Worm (Caenorhabditis elegans): ENCODE results near the gene ragc-1.

ragc-1 gene

DNA sequence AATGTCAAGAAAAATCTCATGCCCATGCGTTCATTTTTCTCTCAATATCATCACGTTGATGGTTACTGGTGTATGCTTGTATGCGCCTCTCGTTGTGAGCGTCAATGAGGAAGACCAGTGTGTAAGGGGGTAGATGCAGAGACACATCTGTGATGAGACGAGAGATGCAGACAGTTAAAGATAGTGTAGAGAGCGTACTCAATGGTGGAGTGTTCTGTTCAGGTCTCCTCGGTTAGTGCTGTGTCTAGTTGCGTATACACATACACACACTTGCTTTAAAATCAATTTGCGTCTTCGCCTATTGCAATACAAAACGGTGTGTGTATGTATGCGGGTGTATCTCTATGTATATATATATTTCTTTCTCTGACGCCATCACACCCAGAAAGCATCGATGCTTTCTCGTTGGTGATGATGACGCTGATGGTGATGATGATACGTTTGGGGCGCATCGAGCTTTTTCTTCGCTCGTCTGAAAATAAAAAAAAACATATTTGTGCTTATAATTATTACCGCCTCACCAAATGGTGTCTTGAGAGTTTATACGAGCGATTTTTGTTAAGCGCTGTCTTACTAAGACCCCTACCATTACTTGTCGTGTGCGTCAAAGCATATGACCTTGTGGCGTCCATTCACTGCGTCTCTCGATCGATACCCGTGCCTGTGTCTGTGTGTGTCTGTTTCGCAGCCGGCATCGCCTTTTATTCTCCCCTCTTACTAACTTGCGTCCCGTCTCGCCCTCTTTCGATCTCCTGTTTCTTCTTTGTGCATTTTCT lies 11.1 kb downstream of the ragc-1 start, which contains the start of gene F40F11.3 (continued):
- TF ChIP-seq mcd-1 (GFP tag; IDR thresholded peaks at IDR 0.05), result peak; percentile 64
- peak; percentile 94 for TF ChIP-seq ceh-27 (GFP tag; optimal IDR thresholded peaks at IDR 0.05)
- TF ChIP-seq F57C9.4 (tag; optimal IDR thresholded peaks at IDR 0.05), result no peak
- TF ChIP-seq lin-35 (GFP tag; optimal IDR thresholded peaks at IDR 0.05), result peak in 1 of 3 experiments; percentile 82
- no peak for TF ChIP-seq him-1 (tag; optimal IDR thresholded peaks at IDR 0.05)
- no peak for TF ChIP-seq attf-6 (GFP tag; IDR thresholded peaks at IDR 0.05)
- TF ChIP-seq athp-1 (tag; optimal IDR thresholded peaks at IDR 0.05), result peak; percentile 26
- no peak for TF ChIP-seq F39B2.1 (GFP tag; IDR thresholded peaks at IDR 0.05)
- TF ChIP-seq B0019.2 (GFP tag; conservative IDR thresholded peaks at IDR 0.05), result no peak
- no peak for TF ChIP-seq bed-2 (GFP tag; IDR thresholded peaks at IDR 0.05)
- TF ChIP-seq Y79H2A.3 (GFP tag; conservative IDR thresholded peaks at IDR 0.05), result no peak
- peak; percentile 14 for TF ChIP-seq chd-7 (tag; optimal IDR thresholded peaks at IDR 0.05)
- peak; percentile 54 for TF ChIP-seq die-1 (tag; optimal IDR thresholded peaks at IDR 0.05)
- no peak for TF ChIP-seq hsf-1 (GFP tag; IDR thresholded peaks at IDR 0.05)
- TF ChIP-seq ceh-79 (tag; optimal IDR thresholded peaks at IDR 0.05), result no peak

DNA sequence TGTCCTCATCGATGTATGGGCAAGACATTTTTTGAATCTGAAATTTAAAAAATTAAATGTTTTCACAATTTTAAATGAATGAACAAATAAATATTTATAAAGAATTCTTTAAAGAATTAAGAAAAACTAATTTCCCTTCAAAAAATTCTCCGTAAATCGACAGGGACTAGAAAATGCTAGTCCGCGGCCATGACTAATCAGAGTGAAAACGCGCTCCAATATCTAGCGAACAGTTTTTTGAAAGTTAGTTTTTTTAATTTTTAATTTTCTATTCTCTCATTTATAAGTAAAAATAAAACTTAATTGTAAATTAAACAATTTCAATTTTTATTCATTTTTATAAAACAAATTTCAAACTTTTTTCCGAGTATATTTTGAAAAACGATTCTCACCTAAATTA lies 11.9 kb downstream of the ragc-1 start:
- TF ChIP-seq madf-6 (GFP tag; IDR thresholded peaks at IDR 0.05) (peak; percentile 42; the same call in 1 of the 2 replicates), ceh-91 (GFP tag; IDR thresholded peaks at IDR 0.05) (no peak), D2030.7 (GFP tag; IDR thresholded peaks at IDR 0.05) (peak; percentile 47; the same call in 1 of the 2 replicates), lin-35 (GFP tag; optimal IDR thresholded peaks at IDR 0.05) (peak in 1 of 3 experiments; percentile 57), akir-1 (GFP tag; optimal IDR thresholded peaks at IDR 0.05) (no peak), ama-1 (optimal IDR thresholded peaks at IDR 0.05) (no peak), ama-1 (GFP tag; optimal IDR thresholded peaks at IDR 0.05) (peak in 1 of 2 experiments; percentile 28), lir-1 (GFP tag; conservative IDR thresholded peaks at IDR 0.05) (no peak), ccch-3 (GFP tag; optimal IDR thresholded peaks at IDR 0.05) (no peak), mcd-1 (GFP tag; IDR thresholded peaks at IDR 0.05) (peak; percentile 39; the same call in 1 of the 2 replicates), F23B12.7 (tag; optimal IDR thresholded peaks at IDR 0.05; ENCODE audit: insufficient read depth) (peak; percentile 27), snpc-1.3 (tag; optimal IDR thresholded peaks at IDR 0.05; ENCODE audit: insufficient read depth) (peak; percentile 8), nfyb-1 (GFP tag; IDR thresholded peaks at IDR 0.05) (0 out of 2 replicates have a peak, but pooled peaks have one; percentile 27)

DNA sequence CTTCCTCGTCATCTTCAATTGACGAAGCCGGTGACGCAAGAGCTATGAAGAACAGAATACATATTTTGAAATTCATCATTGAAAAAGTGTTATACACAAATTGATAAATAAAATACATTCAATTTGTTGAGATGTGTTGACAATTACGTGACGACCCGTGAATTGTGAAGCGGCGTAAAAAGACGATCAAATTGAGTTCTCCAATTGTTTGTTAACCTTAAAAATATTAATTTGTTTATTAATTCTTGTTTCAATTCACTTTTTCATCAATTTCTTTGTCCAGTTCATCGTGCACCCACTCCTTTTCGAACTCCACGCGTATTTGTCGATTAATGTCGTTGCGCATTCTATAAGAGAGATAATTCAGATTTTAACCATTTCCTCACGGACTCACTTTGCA lies 12.6 kb downstream of the ragc-1 start, which contains the start of gene spe-36:
Gene spe-36 (minus strand): TSS at position 101 of the 400 bp plus-strand sequence.
- no peak for TF ChIP-seq rec-8 (tag; optimal IDR thresholded peaks at IDR 0.05)
- no peak for TF ChIP-seq F55B11.4 (tag; optimal IDR thresholded peaks at IDR 0.05; ENCODE audit: borderline replicate concordance, insufficient read depth)
- no peak for TF ChIP-seq ceh-100 (GFP tag; IDR thresholded peaks at IDR 0.05)
- TF ChIP-seq Y67H2A.10 (GFP tag; conservative IDR thresholded peaks at IDR 0.05), result no peak
- TF ChIP-seq D2030.7 (GFP tag; IDR thresholded peaks at IDR 0.05), result no peak
- TF ChIP-seq K11D2.4 (GFP tag; IDR thresholded peaks at IDR 0.05), result no peak
- TF ChIP-seq ceh-79 (tag; optimal IDR thresholded peaks at IDR 0.05), result no peak
- no peak for TF ChIP-seq K12H6.12 (tag; optimal IDR thresholded peaks at IDR 0.05)
- TF ChIP-seq nfya-1 (tag; optimal IDR thresholded peaks at IDR 0.05; ENCODE audit: borderline replicate concordance, insufficient read depth), result no peak
- TF ChIP-seq B0019.2 (GFP tag; conservative IDR thresholded peaks at IDR 0.05), result no peak
- TF ChIP-seq madf-6 (GFP tag; IDR thresholded peaks at IDR 0.05), result no peak
- no peak for TF ChIP-seq nhr-90 (tag; optimal IDR thresholded peaks at IDR 0.05)
- no peak for TF ChIP-seq let-607 (tag; optimal IDR thresholded peaks at IDR 0.05)
- TF ChIP-seq lag-1 (GFP tag; IDR thresholded peaks at IDR 0.05), result no peak
- TF ChIP-seq ekl-4 (GFP tag; IDR thresholded peaks at IDR 0.05), result no peak
- no peak for TF ChIP-seq T26A5.8 (tag; optimal IDR thresholded peaks at IDR 0.05)
- no peak for TF ChIP-seq F22D6.2 (tag; optimal IDR thresholded peaks at IDR 0.05)
- TF ChIP-seq tbx-9 (tag; optimal IDR thresholded peaks at IDR 0.05; ENCODE audit: borderline replicate concordance), result no peak
